Worm (Caenorhabditis elegans) whole organism, L1 larva: ENCODE measurements around the gene F35D11.3.

ENCODE experiments used
- aly-2 ChIP-seq: fragments of 150-350 bp; optimal IDR thresholded peaks from 2 replicates; lab custom pipeline; 2014; ENCODE audit warnings: missing biosample characterization, missing genetic modification characterization
- ces-1 ChIP-seq: fragments of 150-350 bp; optimal IDR thresholded peaks from 2 replicates; lab custom pipeline; 2014; ENCODE audit warnings: missing biosample characterization, missing genetic modification reagents, missing genetic modification characterization
- egl-27 ChIP-seq, 2 experiments: fragments of 150-350 bp in 1 of 2; sonication (generic microtip); optimal IDR thresholded peaks; 3 replicates each; lab custom pipeline; 2017 to 2018; ENCODE audit warnings: missing biosample characterization in 2 of 2, missing genetic modification characterization in 2 of 2, missing genetic modification reagents in 2 of 2
- isw-1 ChIP-seq: fragments of 200-800 bp; sonication (Bioruptor generic); IDR thresholded peaks from 2 replicates; pipeline ENCODE4 v1.3.6; 2022; ENCODE audit warnings: missing genetic modification characterization, missing compliant biosample characterization
- lin-13 ChIP-seq: fragments of 150-350 bp; optimal IDR thresholded peaks from 2 replicates; lab custom pipeline; 2014; ENCODE audit warnings: missing biosample characterization, missing genetic modification reagents, missing genetic modification characterization
- mab-9 ChIP-seq: fragments of 200-800 bp; sonication (Bioruptor generic); IDR thresholded peaks from 2 replicates; pipeline ENCODE4 v1.3.6; 2022; ENCODE audit warnings: missing genetic modification reagents, missing genetic modification characterization, missing compliant biosample characterization
- nhr-28 ChIP-seq: fragments of 150-350 bp; optimal IDR thresholded peaks from 2 replicates; lab custom pipeline; 2014; ENCODE audit warnings: missing biosample characterization, missing genetic modification characterization
- nhr-76 ChIP-seq: sonication (generic microtip); optimal IDR thresholded peaks from 2 replicates; lab custom pipeline; 2017; ENCODE audit warnings: missing biosample characterization, missing genetic modification characterization
- nhr-77 ChIP-seq: fragments of 150-350 bp; optimal IDR thresholded peaks from 2 replicates; lab custom pipeline; 2014; ENCODE audit warnings: missing biosample characterization, missing genetic modification characterization
- skn-1 ChIP-seq: fragments of 150-350 bp; optimal IDR thresholded peaks from 2 replicates; lab custom pipeline; 2014; ENCODE audit warnings: missing biosample characterization, missing genetic modification characterization
- unc-62 ChIP-seq: fragments of 150-350 bp; optimal IDR thresholded peaks from 2 replicates; lab custom pipeline; 2014; ENCODE audit warnings: missing biosample characterization, missing genetic modification reagents, missing genetic modification characterization

- no peak for TF ChIP-seq unc-62 (GFP tag; lab: Kevin White, UChicago)
- TF ChIP-seq nhr-77 = no peak
- TF ChIP-seq ces-1 (GFP tag; lab: Kevin White, UChicago) = no peak
- no peak for TF ChIP-seq nhr-76 (tag; lab: Kevin White, UChicago)
- no peak for TF ChIP-seq isw-1 (GFP tag; lab: Robert Waterston, UW)
- TF ChIP-seq mab-9 (GFP tag; lab: Robert Waterston, UW) = no peak
- TF ChIP-seq skn-1 (tag; lab: Kevin White, UChicago) = no peak
- TF ChIP-seq egl-27 (tag; optimal IDR thresholded peaks at IDR 0.05; lab: Kevin White, UChicago) = no peak
- no peak for TF ChIP-seq nhr-28 (tag; lab: Kevin White, UChicago)
- TF ChIP-seq lin-13 = no peak
- no peak for TF ChIP-seq aly-2 (tag; lab: Kevin White, UChicago)
Measured at ce11 chrII:4621650-4622049, 13.5 kb downstream of the F35D11.3 start, which contains the start of gene clec-139.
